Fruit fly (Drosophila melanogaster): ENCODE data around the gene CG34277.

Gene CG34277

dm6 chr3R:5389034-5389433 is 19.7 kb downstream of the CG34277 start:
- no peak for TF ChIP-seq pad (GFP tag; optimal IDR thresholded peaks at IDR 0.05)
- TF ChIP-seq CG33017 (tag; optimal IDR thresholded peaks at IDR 0.05), result no peak

- TF ChIP-seq bab1 (GFP tag; optimal IDR thresholded peaks at IDR 0.05), result no peak
- no peak for TF ChIP-seq CG1620 (GFP tag; optimal IDR thresholded peaks at IDR 0.05)
- no peak for TF ChIP-seq CG14711 (tag; optimal IDR thresholded peaks at IDR 0.05)
- TF ChIP-seq kay (GFP tag; ENCODE audit: borderline replicate concordance), result no peak
- no peak for TF ChIP-seq CG33017 (tag; optimal IDR thresholded peaks at IDR 0.05)
- no peak for TF ChIP-seq ovo (GFP tag; optimal IDR thresholded peaks at IDR 0.05)
- TF ChIP-seq CG7101 (tag; optimal IDR thresholded peaks at IDR 0.05), result no peak
- TF ChIP-seq pad (GFP tag; optimal IDR thresholded peaks at IDR 0.05), result no peak
- no peak for TF ChIP-seq cic (GFP tag; optimal IDR thresholded peaks at IDR 0.05)
- no peak for TF ChIP-seq CG12768 (GFP tag; optimal IDR thresholded peaks at IDR 0.05)
- TF ChIP-seq toe (GFP tag; optimal IDR thresholded peaks at IDR 0.05), result no peak
- no peak for TF ChIP-seq CG7045 (GFP tag; optimal IDR thresholded peaks at IDR 0.05)
- no peak for TF ChIP-seq Crg-1 (GFP tag; optimal IDR thresholded peaks at IDR 0.05)
- TF ChIP-seq CG11617 (GFP tag; optimal IDR thresholded peaks at IDR 0.05), result no peak
- no peak for TF ChIP-seq tj (GFP tag; optimal IDR thresholded peaks at IDR 0.05)
- no peak for TF ChIP-seq Mnt (GFP tag; optimal IDR thresholded peaks at IDR 0.05)
- no peak for TF ChIP-seq CG5204 (GFP tag; optimal IDR thresholded peaks at IDR 0.05)
- TF ChIP-seq Hr96 (GFP tag; optimal IDR thresholded peaks at IDR 0.05), result no peak
These were observed 20.1 kb downstream of the CG34277 start for dm6 chr3R:5389435-5389834.

DNA sequence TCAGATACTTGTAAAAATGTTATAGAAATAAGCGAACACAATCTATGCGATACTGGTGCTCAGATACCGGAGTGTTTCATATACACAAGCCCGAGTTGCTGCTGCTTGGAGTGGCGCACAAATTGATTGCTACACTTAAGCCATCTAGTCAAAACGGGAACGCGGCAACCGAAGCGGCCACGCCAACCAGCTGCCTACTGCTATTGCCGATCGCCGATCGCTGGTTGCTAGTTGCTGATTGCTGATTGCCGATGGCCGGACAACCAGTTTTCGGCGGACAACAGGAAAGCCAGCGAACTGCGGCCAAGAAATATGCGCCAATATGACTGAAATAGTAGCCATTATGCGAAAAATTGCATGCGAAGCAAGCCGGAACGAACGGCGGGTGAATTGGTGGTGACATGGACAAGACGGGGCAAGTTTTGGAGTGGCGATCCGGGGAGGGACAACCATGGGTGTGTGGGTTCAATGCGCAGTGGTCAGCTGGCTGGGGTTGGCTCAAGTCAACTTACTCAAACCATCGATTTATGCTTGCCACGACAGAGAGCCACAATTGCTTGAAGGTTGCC is 20.8 kb downstream of the CG34277 start:
- TF ChIP-seq kay (GFP tag; ENCODE audit: borderline replicate concordance) (no peak), Mnt (GFP tag; optimal IDR thresholded peaks at IDR 0.05) (no peak), CG7045 (GFP tag; optimal IDR thresholded peaks at IDR 0.05) (no peak), bab1 (GFP tag; optimal IDR thresholded peaks at IDR 0.05) (no peak), CG14711 (tag; optimal IDR thresholded peaks at IDR 0.05) (no peak)

dm6 chr3R:5392033-5392432 is 22.7 kb downstream of the CG34277 start:
- TF ChIP-seq tj (GFP tag; optimal IDR thresholded peaks at IDR 0.05) (no peak), Crg-1 (GFP tag; optimal IDR thresholded peaks at IDR 0.05) (no peak), cic (GFP tag; optimal IDR thresholded peaks at IDR 0.05) (no peak), kay (GFP tag; ENCODE audit: borderline replicate concordance) (no peak), CG5204 (GFP tag; optimal IDR thresholded peaks at IDR 0.05) (no peak), Clk (GFP tag; optimal IDR thresholded peaks at IDR 0.05) (no peak), CG11617 (GFP tag; optimal IDR thresholded peaks at IDR 0.05) (no peak), CG7101 (tag; optimal IDR thresholded peaks at IDR 0.05) (no peak), Mnt (GFP tag; optimal IDR thresholded peaks at IDR 0.05) (no peak), Hr96 (GFP tag; optimal IDR thresholded peaks at IDR 0.05) (no peak), CG7045 (GFP tag; optimal IDR thresholded peaks at IDR 0.05) (no peak), CG1620 (GFP tag; optimal IDR thresholded peaks at IDR 0.05) (no peak), pad (GFP tag; optimal IDR thresholded peaks at IDR 0.05) (no peak)

- TF ChIP-seq Crg-1 (GFP tag; optimal IDR thresholded peaks at IDR 0.05), result no peak
- TF ChIP-seq Mnt (GFP tag; optimal IDR thresholded peaks at IDR 0.05), result no peak
- no peak for TF ChIP-seq cnc (optimal IDR thresholded peaks at IDR 0.05)
- TF ChIP-seq ovo (GFP tag; optimal IDR thresholded peaks at IDR 0.05), result no peak
- TF ChIP-seq CG14711 (tag; optimal IDR thresholded peaks at IDR 0.05), result no peak
- no peak for TF ChIP-seq CG12768 (GFP tag; optimal IDR thresholded peaks at IDR 0.05)
These were observed 23.3 kb downstream of the CG34277 start, which contains the start of gene kkv for dm6 chr3R:5392621-5393020. TSS of gene kkv (minus strand) at chr3R:5392866.

dm6 chr3R:5393742-5394391 is 24.5 kb downstream of the CG34277 start, which contains the start of gene CG1172:
TSS of gene CG1172 (plus strand) at chr3R:5393922.
- TF ChIP-seq Clk (GFP tag; optimal IDR thresholded peaks at IDR 0.05) (no peak), pad (GFP tag; optimal IDR thresholded peaks at IDR 0.05) (peak; percentile 6), Hr96 (GFP tag; optimal IDR thresholded peaks at IDR 0.05) (no peak), bab1 (GFP tag; optimal IDR thresholded peaks at IDR 0.05) (peak; percentile 56)

dm6 chr3R:5395210-5395609 is 25.9 kb downstream of the CG34277 start:
- no peak for TF ChIP-seq toe (GFP tag; optimal IDR thresholded peaks at IDR 0.05)
- TF ChIP-seq Hr96 (GFP tag; optimal IDR thresholded peaks at IDR 0.05), result no peak
- peak; percentile 63 for TF ChIP-seq cic (GFP tag; optimal IDR thresholded peaks at IDR 0.05)
- TF ChIP-seq bab1 (GFP tag; optimal IDR thresholded peaks at IDR 0.05), result no peak

DNA sequence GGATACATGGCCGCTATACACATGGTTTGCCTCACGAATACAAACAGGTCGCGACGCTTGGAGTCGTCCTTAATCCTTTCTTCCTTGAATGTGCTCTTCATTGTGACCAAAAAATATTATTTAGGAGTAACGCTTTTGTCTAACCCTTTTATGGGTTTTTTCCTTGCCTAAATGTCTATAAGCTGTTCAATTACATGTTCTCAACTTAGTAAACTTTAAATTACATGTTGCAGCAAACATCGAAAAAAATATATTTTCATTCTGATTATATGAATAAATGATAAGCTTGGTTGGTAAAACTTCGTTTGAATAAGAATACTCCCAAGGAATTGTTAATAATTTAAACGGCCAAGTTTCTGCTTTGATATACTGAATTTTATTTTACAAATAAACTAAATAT is 29.8 kb downstream of the CG34277 start, which contains the start of gene Or83a:
Gene Or83a, minus strand, starts transcription at position 101 of the 400 bp plus-strand sequence.
- TF ChIP-seq CG14711 (tag; optimal IDR thresholded peaks at IDR 0.05) (no peak), toe (GFP tag; optimal IDR thresholded peaks at IDR 0.05) (no peak), Crg-1 (GFP tag; optimal IDR thresholded peaks at IDR 0.05) (no peak), CG33017 (tag; optimal IDR thresholded peaks at IDR 0.05) (no peak), cic (GFP tag; optimal IDR thresholded peaks at IDR 0.05) (no peak), kay (GFP tag; ENCODE audit: borderline replicate concordance) (no peak), Mnt (GFP tag; optimal IDR thresholded peaks at IDR 0.05) (no peak), CG7101 (tag; optimal IDR thresholded peaks at IDR 0.05) (no peak), ovo (GFP tag; optimal IDR thresholded peaks at IDR 0.05) (no peak), CG1620 (GFP tag; optimal IDR thresholded peaks at IDR 0.05) (no peak), Clk (GFP tag; optimal IDR thresholded peaks at IDR 0.05) (no peak), pad (GFP tag; optimal IDR thresholded peaks at IDR 0.05) (no peak), CG11617 (GFP tag; optimal IDR thresholded peaks at IDR 0.05) (no peak), CG5204 (GFP tag; optimal IDR thresholded peaks at IDR 0.05) (no peak), CG12768 (GFP tag; optimal IDR thresholded peaks at IDR 0.05) (no peak), bab1 (GFP tag; optimal IDR thresholded peaks at IDR 0.05) (no peak), Hr96 (GFP tag; optimal IDR thresholded peaks at IDR 0.05) (no peak), tj (GFP tag; optimal IDR thresholded peaks at IDR 0.05) (no peak), CG7045 (GFP tag; optimal IDR thresholded peaks at IDR 0.05) (no peak), cnc (optimal IDR thresholded peaks at IDR 0.05) (no peak)
